Worm (Caenorhabditis elegans): ENCODE results near the gene K01A2.10.

K01A2.10 gene

ce11 chrII:340224-340623 is 17.3 kb upstream of the K01A2.10 start, which contains the start of gene clc-31:
TSS of gene clc-31 (plus strand) at chrII:340524.
- no peak for TF ChIP-seq ztf-29 (GFP tag; IDR thresholded peaks at IDR 0.05)
- no peak for TF ChIP-seq ref-1 (GFP tag; conservative IDR thresholded peaks at IDR 0.05)
- no peak for TF ChIP-seq ztf-23 (GFP tag; IDR thresholded peaks at IDR 0.05)
- TF ChIP-seq flt-1 (GFP tag; IDR thresholded peaks at IDR 0.05) = no peak
- no peak for TF ChIP-seq med-1 (GFP tag; optimal IDR thresholded peaks at IDR 0.05; ENCODE audit: insufficient read depth)
- no peak for TF ChIP-seq klf-2 (GFP tag; conservative IDR thresholded peaks at IDR 0.05)
- no peak for TF ChIP-seq tab-1 (GFP tag; IDR thresholded peaks at IDR 0.05)
- TF ChIP-seq T22C8.4 (GFP tag; IDR thresholded peaks at IDR 0.05) = no peak
- TF ChIP-seq cog-1 (tag; optimal IDR thresholded peaks at IDR 0.05) = no peak

DNA sequence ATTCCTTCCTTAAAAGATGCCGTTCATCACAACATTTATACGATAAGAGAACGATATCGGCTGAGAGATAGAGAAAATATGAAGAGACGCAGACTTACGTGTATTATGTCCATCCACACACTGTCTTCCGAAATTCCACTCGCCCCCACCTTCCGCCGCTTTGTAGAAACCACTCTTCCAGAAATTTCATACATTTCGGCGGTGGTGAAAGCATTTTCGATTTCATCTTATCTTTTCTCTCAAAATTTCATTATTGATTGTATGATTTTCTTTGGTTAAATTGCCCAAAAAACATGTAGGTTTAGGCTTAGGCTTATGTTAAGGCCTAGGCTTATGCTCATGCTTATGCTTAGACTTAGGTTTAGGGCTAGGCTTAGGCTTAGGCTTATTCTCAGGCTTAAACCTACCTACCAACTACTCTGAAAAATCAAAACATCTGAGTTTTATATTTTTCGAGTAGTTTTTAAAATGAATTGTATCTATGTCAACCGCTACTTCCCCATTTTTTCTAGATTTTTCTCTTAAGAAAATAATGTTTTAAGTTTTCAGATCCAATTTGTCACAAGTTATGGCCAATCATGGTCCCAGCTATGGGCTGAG is 14.4 kb upstream of the K01A2.10 start, which contains the start of gene cpn-2:
Gene cpn-2, plus strand, starts transcription at position 550 of the 600 bp plus-strand sequence.
- TF ChIP-seq ref-1 (GFP tag; conservative IDR thresholded peaks at IDR 0.05) (no peak), med-1 (GFP tag; optimal IDR thresholded peaks at IDR 0.05; ENCODE audit: insufficient read depth) (no peak), ztf-23 (GFP tag; IDR thresholded peaks at IDR 0.05) (no peak), tab-1 (GFP tag; IDR thresholded peaks at IDR 0.05) (no peak), klf-2 (GFP tag; conservative IDR thresholded peaks at IDR 0.05) (no peak), T22C8.4 (GFP tag; IDR thresholded peaks at IDR 0.05) (no peak), ztf-29 (GFP tag; IDR thresholded peaks at IDR 0.05) (no peak), flt-1 (GFP tag; IDR thresholded peaks at IDR 0.05) (no peak), cog-1 (tag; optimal IDR thresholded peaks at IDR 0.05) (no peak)

DNA sequence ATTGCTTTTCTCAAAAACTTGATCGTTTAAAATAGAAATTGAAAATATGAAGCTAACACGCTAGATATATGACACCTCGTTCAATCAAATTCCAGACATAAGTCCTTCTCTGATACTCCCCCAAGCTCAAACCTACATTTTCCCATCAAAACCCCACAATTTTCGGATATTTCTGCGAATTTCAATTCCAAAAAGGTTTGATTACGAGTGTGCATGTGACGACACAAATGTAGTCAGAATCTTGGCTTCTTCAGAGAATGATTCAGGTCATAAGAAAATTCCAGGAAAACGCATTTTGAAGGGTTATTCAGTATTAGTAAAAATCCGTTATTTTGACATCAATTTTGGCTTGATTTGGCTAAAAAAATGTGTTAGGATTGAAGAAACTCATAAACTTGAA is 11.9 kb upstream of the K01A2.10 start:
- TF ChIP-seq cog-1 (tag; optimal IDR thresholded peaks at IDR 0.05) (no peak), med-1 (GFP tag; optimal IDR thresholded peaks at IDR 0.05; ENCODE audit: insufficient read depth) (no peak), flt-1 (GFP tag; IDR thresholded peaks at IDR 0.05) (no peak), klf-2 (GFP tag; conservative IDR thresholded peaks at IDR 0.05) (no peak), ztf-29 (GFP tag; IDR thresholded peaks at IDR 0.05) (no peak), T22C8.4 (GFP tag; IDR thresholded peaks at IDR 0.05) (no peak)

DNA sequence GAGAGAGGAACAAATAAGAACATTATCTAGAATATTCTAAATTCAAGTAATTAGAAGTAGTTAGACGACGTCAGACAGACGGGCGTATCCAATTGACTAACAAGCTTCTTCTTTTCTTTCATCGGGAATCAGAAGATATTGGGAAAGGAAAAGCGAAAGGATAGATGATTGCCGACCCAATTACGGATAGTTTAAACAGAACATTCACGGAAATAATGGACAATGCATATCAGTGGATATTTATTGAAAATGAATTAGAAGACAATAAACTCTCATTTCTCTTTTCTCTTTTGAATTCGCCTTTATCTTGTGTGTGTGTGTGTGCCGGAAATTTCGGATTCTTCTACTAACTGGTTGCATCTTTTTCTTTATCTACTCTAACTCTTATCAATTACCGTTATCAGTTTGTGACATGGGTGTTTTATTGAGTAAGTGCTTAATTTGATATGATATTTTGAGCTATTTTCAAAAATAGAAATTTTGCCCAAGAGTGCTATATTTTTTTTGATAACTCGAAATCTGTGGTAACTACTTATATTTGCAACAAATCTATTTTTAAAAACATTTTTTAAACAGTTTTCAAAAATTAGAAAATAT is 11.1 kb upstream of the K01A2.10 start:
- no peak for TF ChIP-seq med-1 (GFP tag; optimal IDR thresholded peaks at IDR 0.05; ENCODE audit: insufficient read depth)
- no peak for TF ChIP-seq ref-1 (GFP tag; conservative IDR thresholded peaks at IDR 0.05)
- no peak for TF ChIP-seq klf-2 (GFP tag; conservative IDR thresholded peaks at IDR 0.05)
- TF ChIP-seq tab-1 (GFP tag; IDR thresholded peaks at IDR 0.05) = no peak
- no peak for TF ChIP-seq ztf-23 (GFP tag; IDR thresholded peaks at IDR 0.05)
- TF ChIP-seq cog-1 (tag; optimal IDR thresholded peaks at IDR 0.05) = no peak
- no peak for TF ChIP-seq T22C8.4 (GFP tag; IDR thresholded peaks at IDR 0.05)
- no peak for TF ChIP-seq ztf-29 (GFP tag; IDR thresholded peaks at IDR 0.05)
- no peak for TF ChIP-seq flt-1 (GFP tag; IDR thresholded peaks at IDR 0.05)

ce11 chrII:332419-332818 is 9.5 kb upstream of the K01A2.10 start, which contains the start of gene cbn-1:
TSS of gene cbn-1 (minus strand) at chrII:332519.
- no peak for TF ChIP-seq tab-1 (GFP tag; IDR thresholded peaks at IDR 0.05)
- TF ChIP-seq ztf-23 (GFP tag; IDR thresholded peaks at IDR 0.05) = no peak
- TF ChIP-seq klf-2 (GFP tag; conservative IDR thresholded peaks at IDR 0.05) = no peak
- TF ChIP-seq flt-1 (GFP tag; IDR thresholded peaks at IDR 0.05) = no peak
- TF ChIP-seq T22C8.4 (GFP tag; IDR thresholded peaks at IDR 0.05) = no peak
- no peak for TF ChIP-seq cog-1 (tag; optimal IDR thresholded peaks at IDR 0.05)
- TF ChIP-seq ref-1 (GFP tag; conservative IDR thresholded peaks at IDR 0.05) = no peak
- no peak for TF ChIP-seq med-1 (GFP tag; optimal IDR thresholded peaks at IDR 0.05; ENCODE audit: insufficient read depth)

DNA sequence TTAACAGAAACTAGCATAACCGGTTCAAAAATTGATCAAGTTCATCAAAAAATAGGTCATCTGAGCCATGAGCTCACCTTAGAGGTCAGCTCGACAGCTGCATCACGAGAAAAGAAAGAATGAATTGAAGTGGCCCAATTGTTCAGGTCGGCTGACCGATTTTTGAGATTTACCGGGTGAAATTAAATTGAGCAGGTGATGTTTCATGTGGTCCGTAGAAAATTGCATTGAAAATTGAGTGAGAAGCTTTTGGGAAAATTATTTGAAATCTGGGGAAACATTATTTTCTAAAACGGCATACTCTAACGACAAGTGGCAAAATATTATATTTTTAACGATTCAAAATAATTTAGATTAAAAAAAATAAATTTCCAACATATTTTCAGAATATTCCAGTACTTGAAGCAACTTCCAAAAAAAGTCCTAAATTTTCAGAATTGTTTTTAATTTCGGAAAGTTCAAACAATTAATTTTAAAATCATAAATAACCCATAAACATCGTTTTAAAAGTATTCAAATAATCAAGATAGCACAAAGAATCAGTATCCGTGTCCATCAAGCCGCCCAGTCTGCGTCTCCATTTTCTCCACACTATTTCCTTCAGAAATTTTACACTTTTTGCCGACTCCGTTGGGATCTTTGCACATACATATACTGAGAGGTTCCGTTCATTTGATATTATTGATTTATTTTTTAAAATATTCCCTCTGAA is 2.9 kb upstream of the K01A2.10 start, which contains the start of gene sgcb-1:
Gene sgcb-1, plus strand, starts transcription at position 662 of the 712 bp plus-strand sequence.
- TF ChIP-seq med-1 (GFP tag; optimal IDR thresholded peaks at IDR 0.05; ENCODE audit: insufficient read depth) (no peak), ref-1 (GFP tag; conservative IDR thresholded peaks at IDR 0.05) (no peak), tab-1 (GFP tag; IDR thresholded peaks at IDR 0.05) (no peak), ztf-23 (GFP tag; IDR thresholded peaks at IDR 0.05) (no peak), klf-2 (GFP tag; conservative IDR thresholded peaks at IDR 0.05) (no peak), flt-1 (GFP tag; IDR thresholded peaks at IDR 0.05) (no peak), ztf-29 (GFP tag; IDR thresholded peaks at IDR 0.05) (no peak), cog-1 (tag; optimal IDR thresholded peaks at IDR 0.05) (no peak), T22C8.4 (GFP tag; IDR thresholded peaks at IDR 0.05) (no peak)

- TF ChIP-seq med-1 (GFP tag; optimal IDR thresholded peaks at IDR 0.05; ENCODE audit: insufficient read depth) (no peak), ztf-29 (GFP tag; IDR thresholded peaks at IDR 0.05) (no peak), tab-1 (GFP tag; IDR thresholded peaks at IDR 0.05) (no peak), flt-1 (GFP tag; IDR thresholded peaks at IDR 0.05) (no peak), ref-1 (GFP tag; conservative IDR thresholded peaks at IDR 0.05) (no peak), klf-2 (GFP tag; conservative IDR thresholded peaks at IDR 0.05) (no peak), cog-1 (tag; optimal IDR thresholded peaks at IDR 0.05) (no peak)
These were observed 1.7 kb downstream of the K01A2.10 start for ce11 chrII:321183-321582.

DNA sequence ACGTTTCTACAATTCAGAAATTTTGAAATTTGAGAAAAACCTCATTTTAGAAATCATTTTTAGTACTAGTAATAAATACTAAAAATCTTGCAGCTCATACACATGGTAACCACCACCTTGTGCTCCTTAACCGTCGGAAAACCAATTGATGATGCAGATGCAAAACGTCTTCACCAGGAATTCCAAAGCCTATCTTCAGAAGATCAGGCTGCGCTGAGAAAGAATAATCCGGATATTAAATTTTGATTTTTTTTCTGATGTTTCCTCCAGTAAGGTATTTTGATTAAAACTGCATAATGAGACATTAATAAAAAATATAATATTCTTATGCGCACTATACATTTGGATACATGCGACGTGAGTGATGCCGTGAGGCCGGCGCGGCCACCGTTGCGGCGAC is 2.1 kb downstream of the K01A2.10 start:
- TF ChIP-seq klf-2 (GFP tag; conservative IDR thresholded peaks at IDR 0.05) (no peak), flt-1 (GFP tag; IDR thresholded peaks at IDR 0.05) (no peak), ztf-29 (GFP tag; IDR thresholded peaks at IDR 0.05) (no peak)

- TF ChIP-seq klf-2 (GFP tag; conservative IDR thresholded peaks at IDR 0.05) (no peak), ztf-23 (GFP tag; IDR thresholded peaks at IDR 0.05) (no peak), med-1 (GFP tag; optimal IDR thresholded peaks at IDR 0.05; ENCODE audit: insufficient read depth) (no peak), cog-1 (tag; optimal IDR thresholded peaks at IDR 0.05) (no peak), T22C8.4 (GFP tag; IDR thresholded peaks at IDR 0.05) (no peak), ztf-29 (GFP tag; IDR thresholded peaks at IDR 0.05) (no peak), flt-1 (GFP tag; IDR thresholded peaks at IDR 0.05) (no peak), tab-1 (GFP tag; IDR thresholded peaks at IDR 0.05) (no peak), ref-1 (GFP tag; conservative IDR thresholded peaks at IDR 0.05) (no peak)
These were observed 3.4 kb downstream of the K01A2.10 start, which contains the start of gene far-7 for ce11 chrII:319459-319858. TSS of gene far-7 (plus strand) at chrII:319789.
